Worm (Caenorhabditis elegans) whole organism, young adult: ENCODE results near the gene C18E9.7.

Experiments
- lsy-27 ChIP-seq: sonication (generic microtip); optimal IDR thresholded peaks from 2 replicates; lab custom pipeline; 2017; ENCODE audit warnings: missing genetic modification characterization, mild to moderate bottlenecking, missing compliant biosample characterization, antibody characterized with exemption, missing genotype, borderline replicate concordance; ENCODE audit not compliant: insufficient read depth
- repo-1 ChIP-seq: sonication (generic microtip); optimal IDR thresholded peaks from 2 replicates; lab custom pipeline; 2017; ENCODE audit warnings: mild to moderate bottlenecking, missing genetic modification characterization, missing compliant biosample characterization

ce11 chrII:9028096-9028495 is 45.5 kb upstream of the C18E9.7 start:
- no peak for TF ChIP-seq repo-1
- no peak for TF ChIP-seq lsy-27
